Fruit fly (Drosophila melanogaster) Kc167 (cell line): ENCODE data around the gene ND-39.

Experiments used
- Myc ChIP-seq: fragments of >200 bp; optimal IDR thresholded peaks from 2 replicates; lab custom pipeline; 2017; ENCODE audit warnings: missing external identifiers
- Sin3A ChIP-seq: fragments of >200 bp; optimal IDR thresholded peaks from 2 replicates; lab custom pipeline; 2018; ENCODE audit warnings: missing external identifiers
- psq ChIP-seq: fragments of >200 bp; optimal IDR thresholded peaks from 2 replicates; lab custom pipeline; 2017; ENCODE audit warnings: missing external identifiers

DNA sequence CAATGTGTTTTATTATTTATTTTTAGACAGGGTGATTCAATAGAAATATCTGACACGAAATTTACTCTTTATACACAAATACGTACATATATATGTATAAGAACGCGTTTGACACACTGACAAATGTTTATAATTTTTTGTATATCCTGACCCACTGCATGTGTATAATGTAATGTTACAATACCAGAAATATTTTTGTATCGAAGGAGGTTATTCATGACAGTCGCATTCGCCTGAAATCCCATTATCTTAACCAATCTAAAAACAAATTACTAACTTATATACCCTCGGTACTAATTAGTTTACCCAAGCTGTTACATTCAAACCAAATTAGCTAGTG is 2.4 kb downstream of the ND-39 start:
- TF ChIP-seq psq (lab: Kevin White, UChicago), result no peak
- no peak for TF ChIP-seq Sin3A (lab: Kevin White, UChicago)
- TF ChIP-seq Myc (lab: Kevin White, UChicago), result no peak
